Worm (Caenorhabditis elegans) whole organism, young adult: ENCODE results near the gene syx-16.

Source experiments
- C06A6.2 ChIP-seq: fragments of 200-800 bp; sonication (Bioruptor generic); conservative IDR thresholded peaks from 2 replicates; pipeline ENCODE4 v1.3.6; 2022; ENCODE audit warnings: missing genetic modification characterization, missing compliant biosample characterization
- C17E4.6 ChIP-seq: fragments of 200-800 bp; sonication (Bioruptor generic); IDR thresholded peaks from 2 replicates; pipeline ENCODE4 v1.3.6; 2022; ENCODE audit warnings: missing genetic modification reagents, missing genetic modification characterization, missing compliant biosample characterization
- D2030.7 ChIP-seq: fragments of 200-800 bp; sonication (Bioruptor generic); IDR thresholded peaks from 2 replicates; pipeline ENCODE4 v1.3.6; 2022; ENCODE audit warnings: missing genetic modification reagents, missing genetic modification characterization, missing compliant biosample characterization
- F33H1.4 ChIP-seq: fragments of 200-800 bp; sonication (Bioruptor generic); IDR thresholded peaks from 2 replicates; pipeline ENCODE4 v1.3.6; 2022; ENCODE audit warnings: missing genetic modification reagents, missing genetic modification characterization, missing compliant biosample characterization
- K11D2.4 ChIP-seq: fragments of 200-800 bp; sonication (Bioruptor generic); IDR thresholded peaks from 2 replicates; pipeline ENCODE4 v1.3.6; 2022; ENCODE audit warnings: missing genetic modification reagents, missing genetic modification characterization, missing compliant biosample characterization
- K12H6.12 ChIP-seq: fragments of 200-800 bp; sonication (Bioruptor generic); optimal IDR thresholded peaks from 2 replicates; lab custom pipeline; 2018; ENCODE audit warnings: mild to moderate bottlenecking, missing genetic modification characterization, missing compliant biosample characterization
- T07F8.4 ChIP-seq: sonication (generic microtip); optimal IDR thresholded peaks from 2 replicates; lab custom pipeline; 2016; ENCODE audit warnings: mild to moderate bottlenecking, missing genetic modification characterization, moderate library complexity, missing compliant biosample characterization
- Y56A3A.18 ChIP-seq: fragments of 200-800 bp; sonication (Bioruptor generic); IDR thresholded peaks from 2 replicates; pipeline ENCODE4 v1.3.6; 2022; ENCODE audit warnings: missing genetic modification reagents, missing genetic modification characterization, missing compliant biosample characterization
- Y95B8A.8 ChIP-seq: fragments of 200-800 bp; sonication (Bioruptor generic); IDR thresholded peaks from 2 replicates; pipeline ENCODE4 v1.3.6; 2022; ENCODE audit warnings: missing genetic modification reagents, missing genetic modification characterization, missing compliant biosample characterization
- ZK185.1 ChIP-seq: sonication (generic microtip); optimal IDR thresholded peaks from 2 replicates; lab custom pipeline; 2016; ENCODE audit warnings: mild to moderate bottlenecking, missing genetic modification characterization, missing compliant biosample characterization; ENCODE audit not compliant: poor library complexity, severe bottlenecking
- akir-1 ChIP-seq: fragments of 200-800 bp; sonication (Bioruptor generic); optimal IDR thresholded peaks from 2 replicates; lab custom pipeline; 2018; ENCODE audit warnings: mild to moderate bottlenecking, missing genetic modification characterization, moderate library complexity, missing compliant biosample characterization
- bed-2 ChIP-seq: fragments of 200-800 bp; sonication (Bioruptor generic); IDR thresholded peaks from 2 replicates; pipeline ENCODE4 v1.3.6; 2022; ENCODE audit warnings: missing genetic modification reagents, missing genetic modification characterization, missing compliant biosample characterization
- ceh-58 ChIP-seq: fragments of 200-800 bp; sonication (Bioruptor generic); IDR thresholded peaks from 2 replicates; pipeline ENCODE4 v1.3.6; 2022; ENCODE audit warnings: missing genetic modification characterization, missing compliant biosample characterization
- ceh-79 ChIP-seq: sonication (generic microtip); optimal IDR thresholded peaks from 2 replicates; lab custom pipeline; 2017; ENCODE audit warnings: mild to moderate bottlenecking, missing genetic modification characterization, missing compliant biosample characterization
- dox-1 ChIP-seq: fragments of 200-800 bp; sonication (Bioruptor generic); IDR thresholded peaks from 2 replicates; pipeline ENCODE4 v1.3.6; 2022; ENCODE audit warnings: missing genetic modification reagents, missing genetic modification characterization, missing compliant biosample characterization
- dpff-1 ChIP-seq: sonication (generic microtip); optimal IDR thresholded peaks from 2 replicates; lab custom pipeline; 2017; ENCODE audit warnings: mild to moderate bottlenecking, missing genetic modification characterization, missing compliant biosample characterization
- dpl-1 ChIP-seq: fragments of 150-350 bp; optimal IDR thresholded peaks from 2 replicates; lab custom pipeline; 2014; ENCODE audit warnings: missing biosample characterization, missing genetic modification reagents, missing genetic modification characterization
- efl-1 ChIP-seq: fragments of 150-350 bp; optimal IDR thresholded peaks from 2 replicates; lab custom pipeline; 2014; ENCODE audit warnings: missing biosample characterization, missing genetic modification reagents, missing genetic modification characterization
- gei-17 ChIP-seq: fragments of 200-800 bp; sonication (Bioruptor generic); optimal IDR thresholded peaks from 2 replicates; lab custom pipeline; 2018; ENCODE audit warnings: mild to moderate bottlenecking, missing genetic modification characterization, missing compliant biosample characterization
- hmg-1.2 ChIP-seq: fragments of 200-800 bp; sonication (Bioruptor generic); IDR thresholded peaks from 2 replicates; pipeline ENCODE4 v1.3.6; 2022; ENCODE audit warnings: missing genetic modification reagents, missing genetic modification characterization, missing compliant biosample characterization
- hmg-20 ChIP-seq: fragments of 200-800 bp; sonication (Bioruptor generic); IDR thresholded peaks from 2 replicates; pipeline ENCODE4 v1.3.6; 2022; ENCODE audit warnings: missing genetic modification reagents, missing genetic modification characterization, missing compliant biosample characterization
- hrde-1 ChIP-seq: sonication (generic microtip); optimal IDR thresholded peaks from 2 replicates; lab custom pipeline; 2016; ENCODE audit warnings: missing genetic modification characterization, mild to moderate bottlenecking, missing compliant biosample characterization, moderate library complexity, missing genotype, missing genetic modification reagents, borderline replicate concordance
- lag-1 ChIP-seq: fragments of 200-800 bp; sonication (Bioruptor generic); IDR thresholded peaks from 2 replicates; pipeline ENCODE4 v1.3.6; 2022; ENCODE audit warnings: missing genetic modification reagents, missing genetic modification characterization, missing compliant biosample characterization
- lin-54 ChIP-seq: fragments of 200-800 bp; sonication (Bioruptor generic); optimal IDR thresholded peaks from 2 replicates; lab custom pipeline; 2018; ENCODE audit warnings: mild to moderate bottlenecking, missing genetic modification characterization, missing compliant biosample characterization
- lsl-1 ChIP-seq: fragments of 200-800 bp; sonication (Bioruptor generic); optimal IDR thresholded peaks from 2 replicates; lab custom pipeline; 2018; ENCODE audit warnings: mild to moderate bottlenecking, missing genetic modification characterization, moderate library complexity, missing compliant biosample characterization
- madf-3 ChIP-seq: fragments of 200-800 bp; sonication (Bioruptor generic); IDR thresholded peaks from 2 replicates; pipeline ENCODE4 v1.3.6; 2022; ENCODE audit warnings: missing genetic modification reagents, missing genetic modification characterization, missing compliant biosample characterization
- madf-6 ChIP-seq: fragments of 200-800 bp; sonication (Bioruptor generic); IDR thresholded peaks from 2 replicates; pipeline ENCODE4 v1.3.6; 2022; ENCODE audit warnings: missing genetic modification reagents, missing genetic modification characterization, missing compliant biosample characterization
- mel-28 ChIP-seq: sonication (generic microtip); optimal IDR thresholded peaks from 2 replicates; lab custom pipeline; 2016; ENCODE audit warnings: borderline replicate concordance, mild to moderate bottlenecking, missing genetic modification characterization, missing compliant biosample characterization
- nhr-120 ChIP-seq: fragments of 200-800 bp; sonication (Bioruptor generic); IDR thresholded peaks from 2 replicates; pipeline ENCODE4 v1.3.6; 2022; ENCODE audit warnings: missing genetic modification characterization, missing compliant biosample characterization
- nhr-80 ChIP-seq: sonication (generic microtip); optimal IDR thresholded peaks from 2 replicates; lab custom pipeline; 2016; ENCODE audit warnings: missing genetic modification characterization, missing compliant biosample characterization
- rpc-1 ChIP-seq, 2 experiments: fragments of 150-350 bp in 1 of 2; sonication (generic microtip) in 1 of 2; optimal IDR thresholded peaks; 2 replicates each; lab custom pipeline; 2014 to 2018; ENCODE audit warnings: missing biosample characterization in 1 of 2, missing genetic modification characterization in 1 of 2, missing genetic modification reagents in 1 of 2, missing genotype in 1 of 2
- snpc-1.1 ChIP-seq: sonication (generic microtip); optimal IDR thresholded peaks from 2 replicates; lab custom pipeline; 2017; ENCODE audit warnings: missing genetic modification characterization, mild to moderate bottlenecking, missing compliant biosample characterization, antibody characterized with exemption, moderate library complexity, missing genotype, missing genetic modification reagents; ENCODE audit not compliant: insufficient read depth
- snpc-3.4 ChIP-seq: sonication (generic microtip); optimal IDR thresholded peaks from 2 replicates; lab custom pipeline; 2017; ENCODE audit warnings: missing genetic modification characterization, mild to moderate bottlenecking, missing compliant biosample characterization, antibody characterized with exemption, moderate library complexity, missing genotype, missing genetic modification reagents
- snpc-4 ChIP-seq, 5 experiments: fragments of 150-350 bp in 1 of 5; sonication (generic microtip) in 4 of 5; optimal IDR thresholded peaks; 2 replicates each; lab custom pipeline; 2014 to 2018; ENCODE audit warnings: missing genetic modification characterization in 5 of 5, missing biosample characterization in 3 of 5, antibody characterized with exemption in 2 of 5, mild to moderate bottlenecking in 2 of 5, missing compliant biosample characterization in 2 of 5, missing genotype in 2 of 5, moderate library complexity in 2 of 5, missing genetic modification reagents in 1 of 5
- somi-1 ChIP-seq: fragments of 200-800 bp; sonication (Bioruptor generic); optimal IDR thresholded peaks from 2 replicates; lab custom pipeline; 2018; ENCODE audit warnings: mild to moderate bottlenecking, missing genetic modification characterization, missing compliant biosample characterization
- tbp1 ChIP-seq: fragments of 200-800 bp; sonication (Bioruptor generic); optimal IDR thresholded peaks from 2 replicates; lab custom pipeline; 2018; ENCODE audit warnings: mild to moderate bottlenecking, missing genetic modification characterization, missing compliant biosample characterization
- tlf-1 ChIP-seq: fragments of 200-800 bp; sonication (Bioruptor generic); optimal IDR thresholded peaks from 2 replicates; lab custom pipeline; 2018; ENCODE audit warnings: mild to moderate bottlenecking, missing genetic modification characterization, missing compliant biosample characterization
- unc-130 ChIP-seq: sonication (generic microtip); optimal IDR thresholded peaks from 2 replicates; lab custom pipeline; 2016; ENCODE audit warnings: missing genetic modification reagents, missing genetic modification characterization, missing compliant biosample characterization
- unc-62 ChIP-seq: fragments of 150-350 bp; optimal IDR thresholded peaks from 2 replicates; lab custom pipeline; 2014; ENCODE audit warnings: missing biosample characterization, missing genetic modification reagents, missing genetic modification characterization
- zfh-2 ChIP-seq: fragments of 200-800 bp; sonication (Bioruptor generic); conservative IDR thresholded peaks from 2 replicates; pipeline ENCODE4 v1.3.6; 2022; ENCODE audit warnings: missing genetic modification reagents, missing genetic modification characterization, missing compliant biosample characterization
- ztf-26 ChIP-seq: sonication (generic microtip); optimal IDR thresholded peaks from 2 replicates; lab custom pipeline; 2017; ENCODE audit warnings: missing genetic modification characterization, missing compliant biosample characterization

The syx-16 gene

DNA sequence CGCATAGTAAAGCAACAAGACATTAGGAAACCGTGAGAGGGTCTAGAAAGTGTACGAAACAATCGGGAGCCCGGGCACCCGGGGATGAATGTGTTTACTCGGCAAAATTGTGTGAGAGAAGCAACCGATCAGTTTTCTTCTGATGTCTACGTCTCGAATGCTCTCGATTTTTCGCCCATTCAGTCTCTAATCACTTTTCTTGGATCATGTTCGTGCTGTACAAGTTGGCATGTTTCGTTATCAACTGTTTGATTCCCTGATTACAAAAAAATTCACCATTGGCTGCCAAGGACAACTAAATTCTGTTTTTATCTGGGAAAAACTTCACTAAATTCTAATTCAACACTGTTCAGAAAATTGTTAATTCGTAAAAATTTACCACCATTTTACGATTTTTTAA, 28.3 kb downstream of the syx-16 start:
- TF ChIP-seq dox-1 (GFP tag; lab: Robert Waterston, UW) (peak; percentile 33; the same call in 1 of the 2 replicates), nhr-80 (tag; lab: Kevin White, UChicago) (peak; percentile 57), unc-62 (GFP tag; lab: Kevin White, UChicago) (no peak)

ce11 chrIII:5179166-5179565, 29.7 kb downstream of the syx-16 start:
- TF ChIP-seq snpc-1.1 (tag; lab: Kevin White, UChicago): no peak

ce11 chrIII:5173622-5174021, 35.3 kb downstream of the syx-16 start, which contains the start of gene cid-1:
Gene cid-1 (plus strand): TSS chrIII:5173922.
- TF ChIP-seq mel-28 (tag; lab: Kevin White, UChicago) (no peak), dpl-1 (GFP tag; lab: Kevin White, UChicago) (no peak), dox-1 (GFP tag; lab: Robert Waterston, UW) (no peak), dpff-1 (tag; lab: Kevin White, UChicago) (no peak), snpc-1.1 (tag; lab: Kevin White, UChicago) (no peak), bed-2 (GFP tag; lab: Robert Waterston, UW) (no peak), tbp1 (GFP tag; lab: Kevin White, UChicago) (no peak), K11D2.4 (no peak), K12H6.12 (tag; lab: Kevin White, UChicago) (no peak), nhr-120 (GFP tag; lab: Robert Waterston, UW) (no peak), unc-62 (GFP tag; lab: Kevin White, UChicago) (no peak)

ce11 chrIII:5173139-5173538, 35.8 kb downstream of the syx-16 start, which contains the start of gene emb-1:
Gene emb-1 (plus strand): TSS chrIII:5173439.
- TF ChIP-seq lin-54 (GFP tag; lab: Kevin White, UChicago) (no peak), efl-1 (GFP tag; lab: Kevin White, UChicago) (no peak), D2030.7 (no peak), C06A6.2 (GFP tag; lab: Robert Waterston, UW) (no peak), ceh-79 (tag; lab: Kevin White, UChicago) (no peak), hmg-20 (GFP tag; lab: Robert Waterston, UW) (no peak), ZK185.1 (tag; lab: Kevin White, UChicago) (no peak), hrde-1 (no peak), Y95B8A.8 (GFP tag; lab: Robert Waterston, UW) (no peak), akir-1 (GFP tag; lab: Kevin White, UChicago) (no peak), K11D2.4 (no peak), C17E4.6 (GFP tag; lab: Robert Waterston, UW) (no peak), tlf-1 (no peak), lag-1 (GFP tag; lab: Robert Waterston, UW) (no peak), unc-62 (GFP tag; lab: Kevin White, UChicago) (no peak), snpc-4 (GFP tag; optimal IDR thresholded peaks at IDR 0.05; lab: Kevin White, UChicago) (no peak), snpc-4 (tag; optimal IDR thresholded peaks at IDR 0.05; lab: Kevin White, UChicago) (no peak), madf-3 (GFP tag; lab: Robert Waterston, UW) (no peak), madf-6 (GFP tag; lab: Robert Waterston, UW) (no peak)

ce11 chrIII:5172470-5172869, 36.4 kb downstream of the syx-16 start, which contains the start of gene K10D2.5:
Gene K10D2.5 (plus strand): TSS chrIII:5172720.
- TF ChIP-seq hmg-1.2 (GFP tag; lab: Robert Waterston, UW) (peak; percentile 77), zfh-2 (peak; percentile 88), unc-130 (GFP tag; lab: Kevin White, UChicago) (peak; percentile 98), snpc-3.4 (tag; lab: Kevin White, UChicago) (peak; percentile 71), ceh-58 (GFP tag; lab: Robert Waterston, UW) (no peak), T07F8.4 (peak; percentile 70), somi-1 (peak; percentile 84), gei-17 (GFP tag; lab: Kevin White, UChicago) (no peak), lsl-1 (GFP tag; lab: Kevin White, UChicago) (peak; percentile 77), rpc-1 (optimal IDR thresholded peaks at IDR 0.05; lab: Kevin White, UChicago) (no peak), rpc-1 (tag; optimal IDR thresholded peaks at IDR 0.05; lab: Kevin White, UChicago) (no peak), F33H1.4 (GFP tag; lab: Robert Waterston, UW) (peak; percentile 83), ztf-26 (peak; percentile 25), Y56A3A.18 (no peak)
